Fruit fly (Drosophila melanogaster): ENCODE data around the gene CG12219.

The CG12219 gene

dm6 chrX:6295129-6295539 lies 6.0 kb downstream of the CG12219 start, which contains the start of the genes CG15891 and CG3815 (continued):
- TF ChIP-seq tll (GFP tag; optimal IDR thresholded peaks at IDR 0.05), result peak; percentile 24 to 36
- no peak for TF ChIP-seq CG5245 (GFP tag; optimal IDR thresholded peaks at IDR 0.05)
- TF ChIP-seq croc (GFP tag; conservative IDR thresholded peaks at IDR 0.05), result peak; percentile 33; the same call in 1 of the 3 replicates
- TF ChIP-seq HmgZ (tag; optimal IDR thresholded peaks at IDR 0.05), result peak; percentile 84
- TF ChIP-seq CG8388 (GFP tag; optimal IDR thresholded peaks at IDR 0.05), result peak; percentile 55
- peak; percentile 76 for TF ChIP-seq sug (tag; optimal IDR thresholded peaks at IDR 0.05)
- TF ChIP-seq CG2199 (GFP tag; IDR thresholded peaks at IDR 0.05), result no peak
- 0 out of 4 replicates have a peak, but pooled peaks have one; percentile 34 for TF ChIP-seq chinmo (GFP tag; IDR thresholded peaks at IDR 0.05; ENCODE audit: partially characterized antibody)
- peak; percentile 42 for TF ChIP-seq CG10147 (GFP tag; optimal IDR thresholded peaks at IDR 0.05)
- TF ChIP-seq CG3065 (GFP tag; optimal IDR thresholded peaks at IDR 0.05), result no peak
- peak; percentile 54 for TF ChIP-seq Abd-B (GFP tag; optimal IDR thresholded peaks at IDR 0.05)
- TF ChIP-seq CG1602 (GFP tag; optimal IDR thresholded peaks at IDR 0.05), result no peak
- no peak for TF ChIP-seq peb (GFP tag; IDR thresholded peaks at IDR 0.05)
- peak; percentile 34; the same call in 1 of the 2 replicates for TF ChIP-seq onecut (GFP tag; IDR thresholded peaks at IDR 0.05)
- TF ChIP-seq CG6765 (GFP tag; optimal IDR thresholded peaks at IDR 0.05), result no peak
- TF ChIP-seq CG4854 (GFP tag; optimal IDR thresholded peaks at IDR 0.05), result no peak
- TF ChIP-seq Rx (GFP tag; IDR thresholded peaks at IDR 0.05), result peak; percentile 51; the same call in 1 of the 2 replicates
- no peak for TF ChIP-seq fd102C (GFP tag; optimal IDR thresholded peaks at IDR 0.05)
- peak; percentile 54 for TF ChIP-seq amos (GFP tag; IDR thresholded peaks at IDR 0.05; ENCODE audit: partially characterized antibody)
- TF ChIP-seq Oaz (GFP tag; IDR thresholded peaks at IDR 0.05), result no peak
- no peak for TF ChIP-seq sqz (GFP tag; optimal IDR thresholded peaks at IDR 0.05)
- TF ChIP-seq CG13287 (GFP tag; IDR thresholded peaks at IDR 0.05; ENCODE audit: partially characterized antibody), result peak; percentile 51; the same call in 1 of the 2 replicates
- TF ChIP-seq cg (GFP tag; optimal IDR thresholded peaks at IDR 0.05), result no peak
- no peak for TF ChIP-seq lbe (GFP tag; optimal IDR thresholded peaks at IDR 0.05)
- no peak for TF ChIP-seq CG8089 (GFP tag; optimal IDR thresholded peaks at IDR 0.05)
- TF ChIP-seq Bteb2 (GFP tag; optimal IDR thresholded peaks at IDR 0.05), result peak; percentile 19
- no peak for TF ChIP-seq H2.0 (GFP tag; IDR thresholded peaks at IDR 0.05)
- TF ChIP-seq CG6272 (GFP tag; IDR thresholded peaks at IDR 0.05), result peak; percentile 42; the same call in 1 of the 2 replicates
- no peak for TF ChIP-seq CG3838 (GFP tag; optimal IDR thresholded peaks at IDR 0.05)
- TF ChIP-seq Fer1 (GFP tag; optimal IDR thresholded peaks at IDR 0.05), result peak; percentile 67
- TF ChIP-seq CG10565 (GFP tag; optimal IDR thresholded peaks at IDR 0.05), result no peak
- no peak for TF ChIP-seq CG5180 (GFP tag; optimal IDR thresholded peaks at IDR 0.05)
- no peak for TF ChIP-seq Elba2 (GFP tag; optimal IDR thresholded peaks at IDR 0.05)
- TF ChIP-seq sim (GFP tag; IDR thresholded peaks at IDR 0.05), result no peak
- TF ChIP-seq CG11723 (GFP tag; optimal IDR thresholded peaks at IDR 0.05), result no peak
- TF ChIP-seq HHEX (GFP tag; optimal IDR thresholded peaks at IDR 0.05), result no peak
- no peak for TF ChIP-seq hth (optimal IDR thresholded peaks at IDR 0.05)
- no peak for TF ChIP-seq Hmx (GFP tag; optimal IDR thresholded peaks at IDR 0.05)
- TF ChIP-seq her (GFP tag; optimal IDR thresholded peaks at IDR 0.05), result peak; percentile 23
- peak; percentile 30 for TF ChIP-seq CG3163 (GFP tag; optimal IDR thresholded peaks at IDR 0.05)
- peak; percentile 57 for TF ChIP-seq ind (GFP tag; optimal IDR thresholded peaks at IDR 0.05)
- peak; percentile 62; the same call in 1 of the 3 replicates for TF ChIP-seq so (GFP tag; IDR thresholded peaks at IDR 0.05)
- no peak for TF ChIP-seq CG6254 (GFP tag; optimal IDR thresholded peaks at IDR 0.05)
- no peak for TF ChIP-seq ATbp (GFP tag; optimal IDR thresholded peaks at IDR 0.05)
- no peak for TF ChIP-seq CG11504 (tag; optimal IDR thresholded peaks at IDR 0.05)
- TF ChIP-seq CG14860 (GFP tag; IDR thresholded peaks at IDR 0.05; ENCODE audit: partially characterized antibody), result no peak
- TF ChIP-seq grau (tag; optimal IDR thresholded peaks at IDR 0.05), result peak; percentile 70
- TF ChIP-seq CG7357 (GFP tag; IDR thresholded peaks at IDR 0.05), result peak; percentile 62; the same call in 2 of the 3 replicates
- no peak for TF ChIP-seq CG7963 (GFP tag; IDR thresholded peaks at IDR 0.05; ENCODE audit: partially characterized antibody)
- no peak for TF ChIP-seq Atf-2 (GFP tag; optimal IDR thresholded peaks at IDR 0.05)
- no peak for TF ChIP-seq gce (GFP tag; IDR thresholded peaks at IDR 0.05)
